Fruit fly (Drosophila melanogaster) whole organism, adult: ENCODE results near the gene ND-39.
"Not testable (repeated sequence)": the region's sequence is repeated elsewhere in the genome, so short reads cannot be mapped to it uniquely, and the experiment has no call there.

ENCODE experiments used
- CG11617 ChIP-seq: fragments of 200-800 bp; sonication (Bioruptor generic); optimal IDR thresholded peaks from 2 replicates; lab custom pipeline; 2017; ENCODE audit warnings: mild to moderate bottlenecking, missing biosample characterization, missing genetic modification reagents, missing genetic modification characterization
- CG12768 ChIP-seq: fragments of 200-800 bp; sonication (Bioruptor generic); optimal IDR thresholded peaks from 2 replicates; lab custom pipeline; 2017; ENCODE audit warnings: missing biosample characterization, missing genetic modification characterization, mild to moderate bottlenecking, moderate library complexity, missing genetic modification reagents
- CG14711 ChIP-seq: fragments of 200-800 bp; sonication (Bioruptor generic); optimal IDR thresholded peaks from 2 replicates; lab custom pipeline; 2018; ENCODE audit warnings: missing biosample characterization, mild to moderate bottlenecking, missing genetic modification characterization, moderate library complexity
- CG1620 ChIP-seq: fragments of 200-800 bp; sonication (Bioruptor generic); optimal IDR thresholded peaks from 2 replicates; lab custom pipeline; 2016; ENCODE audit warnings: missing biosample characterization, missing genetic modification characterization
- CG33017 ChIP-seq: fragments of 200-800 bp; sonication (Bioruptor generic); optimal IDR thresholded peaks from 2 replicates; lab custom pipeline; 2018; ENCODE audit warnings: missing biosample characterization, mild to moderate bottlenecking, missing genetic modification characterization, moderate library complexity
- CG5204 ChIP-seq: fragments of 200-800 bp; sonication (Bioruptor generic); optimal IDR thresholded peaks from 2 replicates; lab custom pipeline; 2016; ENCODE audit warnings: missing biosample characterization, missing genetic modification characterization
- CG7045 ChIP-seq: fragments of 200-800 bp; sonication (Bioruptor generic); optimal IDR thresholded peaks from 2 replicates; lab custom pipeline; 2017; ENCODE audit warnings: missing biosample characterization, mild to moderate bottlenecking, missing genetic modification characterization
- CG7101 ChIP-seq: fragments of 200-800 bp; sonication (Bioruptor generic); optimal IDR thresholded peaks from 2 replicates; lab custom pipeline; 2018; ENCODE audit warnings: missing biosample characterization, mild to moderate bottlenecking, missing genetic modification characterization, moderate library complexity
- Clk ChIP-seq: fragments of 200-800 bp; sonication (Bioruptor generic); optimal IDR thresholded peaks from 2 replicates; lab custom pipeline; 2017; ENCODE audit warnings: missing biosample characterization, missing genetic modification characterization
- Crg-1 ChIP-seq: fragments of 200-800 bp; sonication (Bioruptor generic); optimal IDR thresholded peaks from 2 replicates; lab custom pipeline; 2016; ENCODE audit warnings: missing biosample characterization, missing genetic modification characterization
- Hr96 ChIP-seq: fragments of 200-800 bp; sonication (Bioruptor generic); optimal IDR thresholded peaks from 2 replicates; lab custom pipeline; 2016; ENCODE audit warnings: missing biosample characterization, missing genetic modification characterization
- Mnt ChIP-seq: fragments of 200-800 bp; sonication (Bioruptor generic); optimal IDR thresholded peaks from 2 replicates; lab custom pipeline; 2016; ENCODE audit warnings: missing biosample characterization, mild to moderate bottlenecking, missing genetic modification characterization
- bab1 ChIP-seq: fragments of 200-800 bp; sonication (Bioruptor generic); optimal IDR thresholded peaks from 3 replicates; lab custom pipeline; 2019; ENCODE audit warnings: missing biosample characterization, mild to moderate bottlenecking, missing genetic modification characterization, moderate library complexity
- cic ChIP-seq: fragments of 200-800 bp; sonication (Bioruptor generic); optimal IDR thresholded peaks from 2 replicates; lab custom pipeline; 2017; ENCODE audit warnings: missing biosample characterization, mild to moderate bottlenecking, missing genetic modification characterization, moderate library complexity
- cnc ChIP-seq, 2 experiments: fragments of >200 bp; optimal IDR thresholded peaks; 2 replicates each; lab custom pipeline; 2017
- kay ChIP-seq: fragments of 200-800 bp; sonication (Bioruptor generic); peaks from one replicate; lab custom pipeline; 2016; ENCODE audit warnings: missing biosample characterization, missing genetic modification characterization, borderline replicate concordance
- ovo ChIP-seq: fragments of 200-800 bp; sonication (Bioruptor generic); optimal IDR thresholded peaks from 2 replicates; lab custom pipeline; 2016; ENCODE audit warnings: missing biosample characterization, missing genetic modification characterization
- pad ChIP-seq: fragments of 200-800 bp; sonication (Bioruptor generic); optimal IDR thresholded peaks from 3 replicates; lab custom pipeline; 2017; ENCODE audit warnings: missing biosample characterization, missing genetic modification characterization, mild to moderate bottlenecking, moderate library complexity, missing genetic modification reagents
- tj ChIP-seq: fragments of 200-800 bp; sonication (Bioruptor generic); optimal IDR thresholded peaks from 3 replicates; lab custom pipeline; 2017; ENCODE audit warnings: missing biosample characterization, mild to moderate bottlenecking, missing genetic modification characterization, moderate library complexity
- toe ChIP-seq: fragments of 200-800 bp; sonication (Bioruptor generic); optimal IDR thresholded peaks from 2 replicates; lab custom pipeline; 2016; ENCODE audit warnings: missing biosample characterization, missing genetic modification characterization

The ND-39 gene

dm6 chr3L:20499536-20499935 is 7.7 kb downstream of the ND-39 start, which contains the start of gene CG18281:
Gene CG18281, plus strand, starts transcription at chr3L:20499836.
- not testable (repeated sequence) for TF ChIP-seq CG14711 (tag; lab: Kevin White, UChicago); CG1620 (GFP tag; lab: Kevin White, UChicago); CG7101 (tag; lab: Kevin White, UChicago)

DNA sequence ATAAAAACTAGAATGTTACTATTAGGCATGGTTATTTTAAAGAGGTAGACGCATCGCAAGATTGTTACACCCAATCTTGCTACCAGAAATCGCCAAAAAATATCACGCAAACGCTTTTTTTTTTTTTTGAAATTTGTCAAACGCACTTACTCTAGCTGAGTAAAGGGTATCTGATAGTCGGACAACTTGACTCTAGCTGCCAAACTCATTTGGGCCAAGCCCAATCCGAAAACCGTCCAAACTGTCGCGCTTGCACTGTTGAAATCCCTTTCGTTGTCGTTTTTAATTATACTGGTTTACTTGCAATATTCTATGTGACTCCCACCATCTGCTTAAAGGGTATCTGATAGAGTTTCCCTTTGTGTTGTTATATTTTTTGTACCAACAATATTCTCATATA is 11.4 kb downstream of the ND-39 start:
- TF ChIP-seq Clk (GFP tag; lab: Kevin White, UChicago) (no peak), pad (GFP tag; lab: Kevin White, UChicago) (no peak), Hr96 (GFP tag; lab: Kevin White, UChicago) (no peak), cic (no peak), toe (GFP tag; lab: Kevin White, UChicago) (no peak), CG14711 (tag; lab: Kevin White, UChicago) (no peak), bab1 (GFP tag; lab: Kevin White, UChicago) (no peak), cnc (optimal IDR thresholded peaks at IDR 0.05; lab: Kevin White, UChicago) (no peak), tj (GFP tag; lab: Kevin White, UChicago) (no peak), Mnt (GFP tag; lab: Kevin White, UChicago) (no peak), CG7101 (tag; lab: Kevin White, UChicago) (no peak), kay (GFP tag; lab: Kevin White, UChicago) (no peak), CG7045 (no peak), CG5204 (no peak)

DNA sequence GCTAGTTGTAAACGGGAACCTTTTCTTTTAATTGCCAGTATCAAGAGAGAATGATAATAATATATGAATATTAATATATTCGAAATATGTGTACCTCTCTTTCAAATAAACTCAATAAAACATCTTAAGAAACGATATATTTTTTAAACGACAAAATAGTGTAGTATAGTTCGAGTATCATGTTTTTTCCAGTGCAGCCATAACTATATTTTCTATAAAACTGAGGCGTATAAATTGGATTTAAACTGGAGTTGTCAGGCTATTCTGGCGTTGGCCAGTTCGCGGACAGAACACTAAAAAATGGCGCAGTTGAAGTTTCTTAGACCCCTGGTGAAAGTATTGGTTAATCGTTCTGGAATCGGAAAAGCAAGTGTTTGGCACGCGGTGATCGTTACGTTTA is 12.0 kb downstream of the ND-39 start, which contains the start of gene CG17637:
Gene CG17637 (plus strand): TSS at position 301 of the 400 bp plus-strand sequence.
- TF ChIP-seq Clk, ovo, Hr96 (GFP tag; lab: Kevin White, UChicago): not testable (repeated sequence)

dm6 chr3L:20505732-20506131 is 13.8 kb downstream of the ND-39 start, which contains the start of gene CG5078:
Gene CG5078, plus strand, starts transcription at chr3L:20506032.
- TF ChIP-seq CG7101 (tag; lab: Kevin White, UChicago) (no peak), CG11617 (GFP tag; lab: Kevin White, UChicago) (no peak), kay (GFP tag; lab: Kevin White, UChicago) (no peak), CG7045 (no peak), CG12768 (GFP tag; lab: Kevin White, UChicago) (no peak), cnc (optimal IDR thresholded peaks at IDR 0.05; lab: Kevin White, UChicago) (no peak)

DNA sequence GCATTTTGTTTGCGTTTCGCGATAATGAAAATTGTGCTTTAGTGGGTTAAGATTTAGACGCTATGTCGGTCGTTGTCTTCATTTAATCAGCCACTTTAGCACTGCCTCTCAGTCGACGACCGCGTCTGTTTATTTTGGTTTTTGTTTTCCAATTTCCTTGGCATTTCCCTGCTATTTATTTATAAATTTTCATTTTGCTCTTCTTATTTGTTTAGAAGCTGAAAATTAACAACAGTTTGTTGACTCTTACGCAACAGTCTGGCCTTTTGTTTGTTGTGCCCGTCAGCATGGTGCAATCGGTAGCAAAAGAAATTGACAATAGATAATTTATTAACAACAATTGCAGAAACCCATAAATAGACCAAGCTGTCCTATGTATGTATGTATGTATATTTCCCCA is 15.7 kb downstream of the ND-39 start:
- no peak for TF ChIP-seq bab1 (GFP tag; lab: Kevin White, UChicago)
- peak; percentile 2 for TF ChIP-seq CG1620 (GFP tag; lab: Kevin White, UChicago)
- TF ChIP-seq kay (GFP tag; lab: Kevin White, UChicago) = peak; percentile 85

- TF ChIP-seq Clk (GFP tag; lab: Kevin White, UChicago) (peak; percentile 81), CG7101 (tag; lab: Kevin White, UChicago) (peak; percentile 92), bab1 (GFP tag; lab: Kevin White, UChicago) (peak; percentile 92), CG12768 (GFP tag; lab: Kevin White, UChicago) (peak; percentile 93), CG1620 (GFP tag; lab: Kevin White, UChicago) (peak; percentile 84), kay (GFP tag; lab: Kevin White, UChicago) (peak; percentile 85), toe (GFP tag; lab: Kevin White, UChicago) (peak; percentile 90), Hr96 (GFP tag; lab: Kevin White, UChicago) (peak; percentile 85), Crg-1 (GFP tag; lab: Kevin White, UChicago) (peak; percentile 86), cnc (optimal IDR thresholded peaks at IDR 0.05; lab: Kevin White, UChicago) (no peak), ovo (GFP tag; lab: Kevin White, UChicago) (peak; percentile 52), CG7045 (peak; percentile 86), Mnt (GFP tag; lab: Kevin White, UChicago) (peak; percentile 78), CG11617 (GFP tag; lab: Kevin White, UChicago) (peak; percentile 87), CG33017 (tag; lab: Kevin White, UChicago) (peak; percentile 89), tj (GFP tag; lab: Kevin White, UChicago) (peak; percentile 72), CG14711 (tag; lab: Kevin White, UChicago) (peak; percentile 86), pad (GFP tag; lab: Kevin White, UChicago) (peak; percentile 85), CG5204 (peak; percentile 87), cic (peak; percentile 3)
Observed at dm6 chr3L:20508136-20508635, 16.3 kb downstream of the ND-39 start.
